Worm (Caenorhabditis elegans) whole organism, L2 larva: ENCODE results near the gene cyp-32B1.

Source experiments
- ceh-16 ChIP-seq: fragments of 150-350 bp; optimal IDR thresholded peaks from 2 replicates; lab custom pipeline; 2014; ENCODE audit warnings: missing biosample characterization, missing genetic modification characterization
- fos-1 ChIP-seq: fragments of 150-350 bp; optimal IDR thresholded peaks from 2 replicates; lab custom pipeline; 2014; ENCODE audit warnings: missing biosample characterization, missing genetic modification characterization
- mab-5 ChIP-seq: fragments of 150-350 bp; optimal IDR thresholded peaks from 2 replicates; lab custom pipeline; 2014; ENCODE audit warnings: missing biosample characterization, missing genetic modification characterization
- nhr-237 ChIP-seq: fragments of 150-350 bp; optimal IDR thresholded peaks from 2 replicates; lab custom pipeline; 2014; ENCODE audit warnings: missing biosample characterization, missing genetic modification characterization
- nhr-25 ChIP-seq: fragments of 150-350 bp; sonication (generic microtip); optimal IDR thresholded peaks from 3 replicates; lab custom pipeline; 2014; ENCODE audit warnings: missing biosample characterization, missing genetic modification characterization
- nhr-77 ChIP-seq: fragments of 150-350 bp; optimal IDR thresholded peaks from 2 replicates; lab custom pipeline; 2014; ENCODE audit warnings: missing biosample characterization, missing genetic modification characterization

DNA sequence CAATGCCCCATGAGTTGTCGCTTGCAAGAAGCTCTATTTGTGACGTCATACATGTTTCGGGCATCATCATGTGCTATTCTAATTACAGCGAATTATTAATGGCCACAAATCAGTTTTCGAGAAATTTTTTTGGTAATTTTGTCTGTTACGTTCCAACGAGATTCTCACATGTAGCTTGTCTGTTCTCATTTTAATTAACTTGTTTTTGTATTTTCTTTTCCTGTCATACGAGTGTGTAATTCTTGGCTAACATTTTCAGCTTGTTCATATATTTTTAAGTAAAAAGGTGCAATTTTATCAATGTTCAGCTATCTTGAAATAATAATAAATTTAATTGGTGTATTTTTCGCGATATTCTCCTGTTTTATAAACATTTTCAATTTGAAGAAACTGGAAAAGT, 46.0 kb downstream of the cyp-32B1 start, which contains the start of gene srbc-21:
- TF ChIP-seq nhr-77 (tag; lab: Kevin White, UChicago) (no peak), fos-1 (no peak), ceh-16 (tag; lab: Kevin White, UChicago) (no peak), nhr-25 (tag; lab: Kevin White, UChicago) (no peak), mab-5 (tag; lab: Kevin White, UChicago) (no peak), nhr-237 (tag; lab: Kevin White, UChicago) (no peak)
